Fruit fly (Drosophila melanogaster) whole organism, embryonic: ENCODE results near the gene MED19.

Experiments used
- Aef1 ChIP-seq: fragments of 200-800 bp; sonication (Bioruptor generic); IDR thresholded peaks from 3 replicates; pipeline ENCODE4 v1.3.6; 2022; ENCODE audit warnings: missing biosample characterization, missing genetic modification characterization
- B-H1 ChIP-seq: fragments of 200-800 bp; sonication (Bioruptor generic); IDR thresholded peaks from 3 replicates; pipeline ENCODE4 v1.3.6; 2022; ENCODE audit warnings: missing biosample characterization, missing genetic modification characterization
- CG10565 ChIP-seq: fragments of 200-800 bp; sonication (Bioruptor generic); optimal IDR thresholded peaks from 3 replicates; lab custom pipeline; 2016; ENCODE audit warnings: missing biosample characterization, mild to moderate bottlenecking, missing genetic modification characterization
- CG10959 ChIP-seq: fragments of 200-800 bp; sonication (Bioruptor generic); IDR thresholded peaks from 2 replicates; pipeline ENCODE4 v1.3.6; 2022; ENCODE audit warnings: missing biosample characterization, missing genetic modification characterization
- CG12219 ChIP-seq: fragments of 200-800 bp; sonication (Bioruptor generic); optimal IDR thresholded peaks from 3 replicates; lab custom pipeline; 2018; ENCODE audit warnings: missing biosample characterization, mild to moderate bottlenecking, missing genetic modification characterization
- CG12659 ChIP-seq: fragments of 200-800 bp; sonication (Bioruptor generic); optimal IDR thresholded peaks from 3 replicates; lab custom pipeline; 2017; ENCODE audit warnings: mild to moderate bottlenecking, missing biosample characterization, missing genetic modification reagents, missing genetic modification characterization
- CG12769 ChIP-seq: fragments of 200-800 bp; sonication (Bioruptor generic); optimal IDR thresholded peaks from 2 replicates; lab custom pipeline; 2019; ENCODE audit warnings: missing biosample characterization, mild to moderate bottlenecking, missing genetic modification characterization, moderate library complexity
- CG13424 ChIP-seq: fragments of 200-800 bp; sonication (Bioruptor generic); optimal IDR thresholded peaks from 2 replicates; lab custom pipeline; 2019; ENCODE audit warnings: missing biosample characterization, mild to moderate bottlenecking, missing genetic modification characterization, moderate library complexity
- CG14667 ChIP-seq: fragments of 200-800 bp; sonication (Bioruptor generic); IDR thresholded peaks from 2 replicates; pipeline ENCODE4 v1.3.6; 2022; ENCODE audit warnings: missing biosample characterization, missing genetic modification characterization
- CG15073 ChIP-seq: fragments of 200-800 bp; sonication (Bioruptor generic); optimal IDR thresholded peaks from 2 replicates; lab custom pipeline; 2016; ENCODE audit warnings: missing biosample characterization, missing genetic modification characterization
- CG1529 ChIP-seq: fragments of 200-800 bp; sonication (Bioruptor generic); optimal IDR thresholded peaks from 3 replicates; lab custom pipeline; 2018; ENCODE audit warnings: missing biosample characterization, missing genetic modification characterization
- CG15479 ChIP-seq: fragments of 200-800 bp; sonication (Bioruptor generic); optimal IDR thresholded peaks from 3 replicates; lab custom pipeline; 2019; ENCODE audit warnings: missing biosample characterization, mild to moderate bottlenecking, missing genetic modification characterization, moderate library complexity
- CG1647 ChIP-seq: fragments of 200-800 bp; sonication (Bioruptor generic); optimal IDR thresholded peaks from 3 replicates; lab custom pipeline; 2016; ENCODE audit warnings: missing biosample characterization, missing genetic modification characterization
- CG17186 ChIP-seq: fragments of 200-800 bp; sonication (Bioruptor generic); optimal IDR thresholded peaks from 3 replicates; lab custom pipeline; 2017; ENCODE audit warnings: missing biosample characterization, missing genetic modification reagents, missing genetic modification characterization
- CG17359 ChIP-seq: fragments of 200-800 bp; sonication (Bioruptor generic); optimal IDR thresholded peaks from 3 replicates; lab custom pipeline; 2018; ENCODE audit warnings: missing biosample characterization, mild to moderate bottlenecking, missing genetic modification characterization, moderate library complexity
- CG2199 ChIP-seq: fragments of 200-800 bp; sonication (Bioruptor generic); IDR thresholded peaks from 3 replicates; pipeline ENCODE4 v1.3.6; 2022; ENCODE audit warnings: missing biosample characterization, missing genetic modification characterization
- CG32532 ChIP-seq: fragments of 200-800 bp; sonication (Bioruptor generic); IDR thresholded peaks from 2 replicates; pipeline ENCODE4 v1.3.6; 2022; ENCODE audit warnings: missing biosample characterization, missing genetic modification characterization
- CG34422 ChIP-seq: fragments of 200-800 bp; sonication (Bioruptor generic); IDR thresholded peaks from 3 replicates; pipeline ENCODE4 v1.3.6; 2022; ENCODE audit warnings: missing biosample characterization, missing genetic modification characterization
- CG3726 ChIP-seq: fragments of 200-800 bp; sonication (Bioruptor generic); IDR thresholded peaks from 3 replicates; pipeline ENCODE4, ENCODE4 v1.3.6; 2022; ENCODE audit warnings: missing biosample characterization, missing genetic modification characterization
- CG7928 ChIP-seq: fragments of 200-800 bp; sonication (Bioruptor generic); optimal IDR thresholded peaks from 2 replicates; lab custom pipeline; 2017; ENCODE audit warnings: missing biosample characterization, mild to moderate bottlenecking, missing genetic modification characterization
- CG8281 ChIP-seq: fragments of 200-800 bp; sonication (Bioruptor generic); optimal IDR thresholded peaks from 2 replicates; lab custom pipeline; 2018; ENCODE audit warnings: missing biosample characterization, mild to moderate bottlenecking, missing genetic modification characterization, moderate library complexity
- CG9215 ChIP-seq: fragments of 200-800 bp; sonication (Bioruptor generic); IDR thresholded peaks from 2 replicates; pipeline ENCODE4 v1.3.6; 2022; ENCODE audit warnings: missing biosample characterization, missing genetic modification characterization
- CHES-1-like ChIP-seq: fragments of 200-800 bp; sonication (Bioruptor generic); optimal IDR thresholded peaks from 2 replicates; lab custom pipeline; 2016; ENCODE audit warnings: missing biosample characterization, missing genetic modification characterization
- Chrac-16 ChIP-seq: fragments of 200-800 bp; sonication (Bioruptor generic); optimal IDR thresholded peaks from 3 replicates; lab custom pipeline; 2016; ENCODE audit warnings: missing biosample characterization, missing genetic modification characterization
- CoRest ChIP-seq: fragments of 200-800 bp; sonication (Bioruptor generic); optimal IDR thresholded peaks from 3 replicates; lab custom pipeline; 2018; ENCODE audit warnings: missing biosample characterization, mild to moderate bottlenecking, missing genetic modification characterization, moderate library complexity
- Dll ChIP-seq: fragments of 200-800 bp; sonication (Bioruptor generic); IDR thresholded peaks from 4 replicates; pipeline ENCODE4 v1.3.6; 2022; ENCODE audit warnings: missing biosample characterization, missing genetic modification characterization; ENCODE audit not compliant: partially characterized antibody
- Ets97D ChIP-seq: fragments of 200-800 bp; sonication (Bioruptor generic); optimal IDR thresholded peaks from 3 replicates; lab custom pipeline; 2016; ENCODE audit warnings: missing biosample characterization, missing genetic modification characterization
- HHEX ChIP-seq: fragments of 200-800 bp; sonication (Bioruptor generic); optimal IDR thresholded peaks from 3 replicates; lab custom pipeline; 2017; ENCODE audit warnings: missing biosample characterization, mild to moderate bottlenecking, missing genetic modification characterization, missing genetic modification reagents
- Med ChIP-seq: fragments of 200-800 bp; sonication (Bioruptor generic); peaks from one replicate; lab custom pipeline; 2016; ENCODE audit warnings: missing biosample characterization, missing genetic modification characterization, mild to moderate bottlenecking, inconsistent platforms, moderate library complexity
- NFAT ChIP-seq: fragments of 200-800 bp; sonication (Bioruptor generic); IDR thresholded peaks from 2 replicates; pipeline ENCODE4 v1.3.6; 2022; ENCODE audit warnings: missing biosample characterization, missing genetic modification characterization
- Pdp1 ChIP-seq, 2 experiments: fragments of 200-800 bp; sonication (Bioruptor generic); optimal IDR thresholded peaks; 3 replicates each; lab custom pipeline; 2016; ENCODE audit warnings: missing biosample characterization in 2 of 2, missing genetic modification characterization in 2 of 2, mild to moderate bottlenecking in 1 of 2, moderate library complexity in 1 of 2
- Poxn ChIP-seq: fragments of 200-800 bp; sonication (Bioruptor generic); IDR thresholded peaks from 2 replicates; pipeline ENCODE4 v1.3.6; 2022; ENCODE audit warnings: missing biosample characterization, missing genetic modification characterization
- Xbp1 ChIP-seq: fragments of 200-800 bp; sonication (Bioruptor generic); optimal IDR thresholded peaks from 3 replicates; lab custom pipeline; 2016; ENCODE audit warnings: missing biosample characterization, mild to moderate bottlenecking, missing genetic modification characterization
- amos ChIP-seq: fragments of 200-800 bp; sonication (Bioruptor generic); IDR thresholded peaks from 2 replicates; pipeline ENCODE4 v1.3.6; 2022; ENCODE audit warnings: missing biosample characterization, missing genetic modification characterization; ENCODE audit not compliant: partially characterized antibody
- bcd ChIP-seq: fragments of 200-800 bp; sonication (Bioruptor generic); optimal IDR thresholded peaks from 2 replicates; lab custom pipeline; 2017; ENCODE audit warnings: missing biosample characterization, mild to moderate bottlenecking, missing genetic modification characterization
- crol ChIP-seq: fragments of 200-800 bp; sonication (Bioruptor generic); IDR thresholded peaks from 2 replicates; pipeline ENCODE4 v1.3.6; 2022; ENCODE audit warnings: missing biosample characterization, missing genetic modification characterization
- exex ChIP-seq: fragments of 200-800 bp; sonication (Bioruptor generic); optimal IDR thresholded peaks from 4 replicates; lab custom pipeline; 2018; ENCODE audit warnings: missing biosample characterization, mild to moderate bottlenecking, missing genetic modification characterization, moderate library complexity
- h ChIP-seq: fragments of >200 bp; optimal IDR thresholded peaks from 2 replicates; lab custom pipeline; 2017
- hbn ChIP-seq: fragments of 200-800 bp; sonication (Bioruptor generic); IDR thresholded peaks from 2 replicates; pipeline ENCODE4 v1.3.6; 2022; ENCODE audit warnings: missing biosample characterization, missing genetic modification characterization; ENCODE audit not compliant: partially characterized antibody
- luna ChIP-seq: fragments of 200-800 bp; sonication (Bioruptor generic); optimal IDR thresholded peaks from 2 replicates; lab custom pipeline; 2016; ENCODE audit warnings: missing biosample characterization, missing genetic modification characterization
- onecut ChIP-seq: fragments of 200-800 bp; sonication (Bioruptor generic); IDR thresholded peaks from 2 replicates; pipeline ENCODE4 v1.3.6; 2022; ENCODE audit warnings: missing biosample characterization, missing genetic modification characterization
- org-1 ChIP-seq: fragments of 200-800 bp; sonication (Bioruptor generic); optimal IDR thresholded peaks from 2 replicates; lab custom pipeline; 2017; ENCODE audit warnings: missing biosample characterization, missing genetic modification characterization
- pfk ChIP-seq: fragments of 200-800 bp; sonication (Bioruptor generic); optimal IDR thresholded peaks from 2 replicates; lab custom pipeline; 2018; ENCODE audit warnings: missing biosample characterization, mild to moderate bottlenecking, missing genetic modification characterization, moderate library complexity
- ranshi ChIP-seq: fragments of 200-800 bp; sonication (Bioruptor generic); IDR thresholded peaks from 2 replicates; pipeline ENCODE4 v1.3.6; 2022; ENCODE audit warnings: missing biosample characterization, missing genetic modification characterization
- row ChIP-seq: fragments of 200-800 bp; sonication (Bioruptor generic); IDR thresholded peaks from 3 replicates; pipeline ENCODE4 v1.3.6; 2022; ENCODE audit warnings: missing biosample characterization, missing genetic modification characterization
- scrt ChIP-seq: fragments of 200-800 bp; sonication (Bioruptor generic); optimal IDR thresholded peaks from 2 replicates; lab custom pipeline; 2018; ENCODE audit warnings: missing biosample characterization, mild to moderate bottlenecking, missing genetic modification characterization, moderate library complexity
- slbo ChIP-seq: fragments of 200-800 bp; sonication (Bioruptor generic); IDR thresholded peaks from 2 replicates; pipeline ENCODE4 v1.3.6; 2022; ENCODE audit warnings: missing biosample characterization, missing genetic modification characterization
- sna ChIP-seq: fragments of 200-800 bp; sonication (Bioruptor generic); IDR thresholded peaks from 2 replicates; pipeline ENCODE4 v1.3.6; 2022; ENCODE audit warnings: missing biosample characterization, missing genetic modification characterization; ENCODE audit not compliant: partially characterized antibody
- stwl ChIP-seq: fragments of 200-800 bp; sonication (Bioruptor generic); optimal IDR thresholded peaks from 3 replicates; lab custom pipeline; 2018; ENCODE audit warnings: missing biosample characterization, mild to moderate bottlenecking, missing genetic modification characterization, moderate library complexity
- tio ChIP-seq: fragments of 200-800 bp; sonication (Bioruptor generic); optimal IDR thresholded peaks from 2 replicates; lab custom pipeline; 2017; ENCODE audit warnings: missing biosample characterization, missing genetic modification characterization, inconsistent platforms

MED19 gene

dm6 chr3L:17842892-17843703 is 3.2 kb downstream of the MED19 start, which contains the start of gene CG5567 (continued):
- TF ChIP-seq Dll = no peak
- TF ChIP-seq Poxn (GFP tag; lab: Robert Waterston, UW) = no peak
- TF ChIP-seq pfk (GFP tag; lab: Kevin White, UChicago) = no peak
- no peak for TF ChIP-seq B-H1 (GFP tag; lab: Robert Waterston, UW)
- TF ChIP-seq CG1647 (GFP tag; lab: Kevin White, UChicago) = no peak
- TF ChIP-seq slbo (GFP tag; lab: Robert Waterston, UW) = 0 out of 2 replicates have a peak, but pooled peaks have one; percentile 36
- TF ChIP-seq CG9215 (GFP tag; lab: Robert Waterston, UW) = no peak
- peak; percentile 17 for TF ChIP-seq CG12769 (tag; lab: Kevin White, UChicago)
- TF ChIP-seq Aef1 (GFP tag; lab: Robert Waterston, UW) = no peak
- TF ChIP-seq stwl (tag; lab: Kevin White, UChicago) = peak; percentile 18
- TF ChIP-seq CG10565 = no peak
- TF ChIP-seq CG2199 (GFP tag; lab: Robert Waterston, UW) = no peak
- TF ChIP-seq Ets97D (GFP tag; lab: Kevin White, UChicago) = peak; percentile 16
- TF ChIP-seq CG17186 = no peak
- no peak for TF ChIP-seq CG15073 (GFP tag; lab: Kevin White, UChicago)
- peak; percentile 41 for TF ChIP-seq CHES-1-like (GFP tag; lab: Kevin White, UChicago)
- TF ChIP-seq onecut (GFP tag; lab: Robert Waterston, UW) = no peak
- peak; percentile 9 for TF ChIP-seq CG17359
- peak in 1 of 2 experiments; percentile 93 for TF ChIP-seq Pdp1 (GFP tag; optimal IDR thresholded peaks at IDR 0.05; lab: Kevin White, UChicago)
- peak; percentile 87 for TF ChIP-seq Med (GFP tag; lab: Kevin White, UChicago)
- no peak for TF ChIP-seq CG14667 (GFP tag; lab: Robert Waterston, UW)
- no peak for TF ChIP-seq luna (GFP tag; lab: Kevin White, UChicago)
- peak; percentile 20 for TF ChIP-seq CG12659 (GFP tag; lab: Kevin White, UChicago)
- TF ChIP-seq tio (GFP tag; lab: Kevin White, UChicago) = no peak
- no peak for TF ChIP-seq sna (GFP tag; lab: Robert Waterston, UW)
- TF ChIP-seq org-1 (GFP tag; lab: Kevin White, UChicago) = no peak
- TF ChIP-seq CG7928 (GFP tag; lab: Kevin White, UChicago) = peak; percentile 10
- peak; percentile 2 for TF ChIP-seq bcd
- no peak for TF ChIP-seq CG10959 (GFP tag; lab: Robert Waterston, UW)
- TF ChIP-seq CG8281 (tag; lab: Kevin White, UChicago) = no peak
- TF ChIP-seq Chrac-16 (GFP tag; lab: Kevin White, UChicago) = no peak
- TF ChIP-seq CG15479 (GFP tag; lab: Kevin White, UChicago) = no peak
- TF ChIP-seq CG12219 (GFP tag; lab: Kevin White, UChicago) = no peak
- TF ChIP-seq HHEX (GFP tag; lab: Kevin White, UChicago) = no peak
- TF ChIP-seq hbn (GFP tag; lab: Robert Waterston, UW) = no peak
- peak; percentile 38; the same call in 1 of the 2 replicates for TF ChIP-seq ranshi (GFP tag; lab: Robert Waterston, UW)
- TF ChIP-seq row (GFP tag; lab: Robert Waterston, UW) = peak; percentile 87
- TF ChIP-seq scrt (GFP tag; lab: Kevin White, UChicago) = peak; percentile 85
- TF ChIP-seq exex (tag; lab: Kevin White, UChicago) = peak; percentile 52
- TF ChIP-seq h (lab: Kevin White, UChicago) = no peak
- TF ChIP-seq CG34422 (GFP tag; lab: Robert Waterston, UW) = no peak
- TF ChIP-seq CG13424 = peak; percentile 15
- no peak for TF ChIP-seq crol (GFP tag; lab: Robert Waterston, UW)
- peak; percentile 2 for TF ChIP-seq Xbp1
- TF ChIP-seq CoRest (tag; lab: Kevin White, UChicago) = peak; percentile 14
- TF ChIP-seq NFAT = no peak
- no peak for TF ChIP-seq amos (GFP tag; lab: Robert Waterston, UW)
- no peak for TF ChIP-seq CG3726
- TF ChIP-seq CG32532 = peak; percentile 34; the same call in 1 of the 2 replicates
- no peak for TF ChIP-seq CG1529 (GFP tag; lab: Kevin White, UChicago)
